Fruit fly (Drosophila melanogaster): ENCODE results near the gene ppk22.

The ppk22 gene

DNA sequence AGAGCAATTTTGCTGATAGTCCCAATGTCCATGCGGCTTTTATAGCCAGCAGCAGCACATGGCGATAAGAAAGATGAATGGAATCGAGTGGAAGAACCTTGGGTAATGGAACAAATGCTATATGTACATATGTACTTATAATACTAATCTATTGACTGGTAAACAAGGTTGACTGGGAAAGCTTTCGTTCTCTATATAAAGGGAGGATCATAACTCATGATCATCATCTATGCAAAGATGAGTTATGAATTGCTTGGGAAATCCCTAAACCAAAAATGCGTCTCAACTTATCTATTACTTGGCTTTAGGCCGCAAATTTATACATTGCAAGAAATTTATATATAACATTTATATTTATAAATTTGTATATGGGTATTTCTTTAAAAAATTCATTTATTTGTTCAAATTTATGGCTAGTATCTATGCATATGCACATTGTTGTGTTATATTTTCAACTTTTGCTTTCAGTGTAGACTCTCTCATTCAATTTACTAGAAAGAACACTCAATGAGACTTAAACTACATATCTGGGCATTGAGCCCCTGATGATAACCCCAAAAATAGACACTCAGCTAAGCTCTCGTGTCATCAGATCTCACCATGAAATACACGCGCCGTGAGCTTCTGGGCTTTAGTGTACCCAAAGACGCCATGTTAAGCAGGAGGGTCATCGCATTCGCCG, 5.3 kb upstream of the ppk22 start, which contains the start of the genes Srg1 and Elal (continued):
- TF ChIP-seq stc (GFP tag; IDR thresholded peaks at IDR 0.05): no peak
- peak; percentile 25 for TF ChIP-seq CG2120 (GFP tag; optimal IDR thresholded peaks at IDR 0.05)
- peak; percentile 6 for TF ChIP-seq Fer2 (tag; optimal IDR thresholded peaks at IDR 0.05)
- peak; percentile 40 for TF ChIP-seq CG2712 (tag; optimal IDR thresholded peaks at IDR 0.05)
- no peak for TF ChIP-seq Ada2b (GFP tag; IDR thresholded peaks at IDR 0.05)
- no peak for TF ChIP-seq insv (GFP tag; optimal IDR thresholded peaks at IDR 0.05)
- TF ChIP-seq CG32532 (GFP tag; IDR thresholded peaks at IDR 0.05): peak; percentile 53; the same call in 1 of the 2 replicates
- TF ChIP-seq CG30403 (GFP tag; optimal IDR thresholded peaks at IDR 0.05): peak; percentile 38
- TF ChIP-seq CG11696 (GFP tag; IDR thresholded peaks at IDR 0.05): no peak
- TF ChIP-seq Dek (tag; optimal IDR thresholded peaks at IDR 0.05): peak; percentile 39
- peak; percentile 32 for TF ChIP-seq CG10267 (tag; optimal IDR thresholded peaks at IDR 0.05)
- TF ChIP-seq CG3281 (GFP tag; optimal IDR thresholded peaks at IDR 0.05): peak; percentile 19
- TF ChIP-seq CG14050 (GFP tag; IDR thresholded peaks at IDR 0.05): no peak
- TF ChIP-seq ttk (GFP tag; IDR thresholded peaks at IDR 0.05): no peak
- no peak for TF ChIP-seq B-H2 (GFP tag; optimal IDR thresholded peaks at IDR 0.05)
- no peak for TF ChIP-seq sim (GFP tag; IDR thresholded peaks at IDR 0.05)
- peak; percentile 56; the same call in 1 of the 2 replicates for TF ChIP-seq sob (GFP tag; IDR thresholded peaks at IDR 0.05)
- TF ChIP-seq CG13424 (tag; optimal IDR thresholded peaks at IDR 0.05): peak; percentile 10

DNA sequence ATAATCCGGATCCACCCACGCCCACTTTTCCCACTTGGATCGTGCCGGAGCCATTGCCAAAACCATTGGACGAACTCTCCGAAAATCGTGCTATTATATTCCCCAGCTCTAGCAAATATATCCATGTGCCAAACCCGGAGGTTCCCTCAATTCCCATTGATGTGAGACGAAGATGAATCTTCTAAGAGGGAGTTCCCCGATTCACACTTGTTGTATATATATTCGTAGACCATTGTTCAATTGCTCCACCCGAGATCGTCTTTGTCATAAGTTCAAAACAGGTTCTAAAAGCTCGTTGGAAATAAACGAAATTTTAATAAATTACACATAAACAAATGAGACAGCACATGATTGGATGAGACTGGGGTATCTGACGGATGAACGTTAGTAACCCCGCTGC, 4.3 kb upstream of the ppk22 start:
- TF ChIP-seq sens (GFP tag) (peak; percentile 1), CG8765 (GFP tag; IDR thresholded peaks at IDR 0.05) (no peak)

- TF ChIP-seq grn (GFP tag; optimal IDR thresholded peaks at IDR 0.05) (peak; percentile 13), Spps (tag; optimal IDR thresholded peaks at IDR 0.05) (no peak), ci (GFP tag; IDR thresholded peaks at IDR 0.05) (no peak), Trl (optimal IDR thresholded peaks at IDR 0.05) (peak; percentile 42 to 63), Trl (GFP tag; optimal IDR thresholded peaks at IDR 0.05) (no peak), chinmo (GFP tag; IDR thresholded peaks at IDR 0.05; ENCODE audit: partially characterized antibody) (peak; percentile 57; the same call in 1 of the 4 replicates), CG4424 (GFP tag; optimal IDR thresholded peaks at IDR 0.05) (no peak), CG18599 (GFP tag; optimal IDR thresholded peaks at IDR 0.05) (no peak), vvl (GFP tag; IDR thresholded peaks at IDR 0.05) (0 out of 2 replicates have a peak, but pooled peaks have one; percentile 2), CG11560 (tag; IDR thresholded peaks at IDR 0.05) (no peak), CG34376 (GFP tag; optimal IDR thresholded peaks at IDR 0.05) (peak; percentile 62), CG6175 (GFP tag; IDR thresholded peaks at IDR 0.05) (no peak), onecut (GFP tag; IDR thresholded peaks at IDR 0.05) (no peak), Jarid2 (GFP tag; optimal IDR thresholded peaks at IDR 0.05) (no peak), eyg (GFP tag; optimal IDR thresholded peaks at IDR 0.05) (no peak), Pdp1 (GFP tag; optimal IDR thresholded peaks at IDR 0.05) (peak in 1 of 2 experiments; percentile 70), sens (GFP tag) (peak; percentile 58), her (GFP tag; optimal IDR thresholded peaks at IDR 0.05) (no peak), dan (GFP tag; IDR thresholded peaks at IDR 0.05) (no peak), CG13894 (tag; optimal IDR thresholded peaks at IDR 0.05) (peak; percentile 79), en (GFP tag; optimal IDR thresholded peaks at IDR 0.05) (no peak), CG34422 (GFP tag; IDR thresholded peaks at IDR 0.05) (peak; percentile 12; the same call in 1 of the 3 replicates), CG2199 (GFP tag; IDR thresholded peaks at IDR 0.05) (no peak), lov (optimal IDR thresholded peaks at IDR 0.05) (no peak), lov (GFP tag; IDR thresholded peaks at IDR 0.05) (no peak)
Measured at dm6 chr3R:24862574-24863089, 3.0 kb upstream of the ppk22 start, which contains the start of gene CG7016. TSS of gene CG7016 (plus strand) at chr3R:24862931.
